Fruit fly (Drosophila melanogaster) whole organism, embryonic: Measurements from ENCODE around the gene Pdcd4.

Experiments used
- Adf1 ChIP-seq: fragments of 200-800 bp; sonication (Bioruptor generic); IDR thresholded peaks from 2 replicates; pipeline ENCODE4 v1.3.6; 2022; ENCODE audit warnings: missing biosample characterization, missing genetic modification characterization
- Atf6 ChIP-seq: fragments of 200-800 bp; sonication (Bioruptor generic); IDR thresholded peaks from 2 replicates; pipeline ENCODE4 v1.3.6; 2022; ENCODE audit warnings: missing biosample characterization, missing genetic modification characterization
- Bgb ChIP-seq: fragments of 200-800 bp; sonication (Bioruptor generic); IDR thresholded peaks from 2 replicates; pipeline ENCODE4 v1.3.6; 2022; ENCODE audit warnings: missing biosample characterization, missing genetic modification characterization; ENCODE audit not compliant: partially characterized antibody
- C15 ChIP-seq: fragments of 200-800 bp; sonication (Bioruptor generic); IDR thresholded peaks from 3 replicates; pipeline ENCODE4 v1.3.6; 2022; ENCODE audit warnings: missing biosample characterization, missing genetic modification characterization
- CG1024 ChIP-seq: fragments of 200-800 bp; sonication (Bioruptor generic); IDR thresholded peaks from 2 replicates; pipeline ENCODE4 v1.3.6; 2022; ENCODE audit warnings: missing biosample characterization, missing genetic modification characterization
- CG10654 ChIP-seq: fragments of 200-800 bp; sonication (Bioruptor generic); optimal IDR thresholded peaks from 2 replicates; lab custom pipeline; 2016; ENCODE audit warnings: missing biosample characterization, missing genetic modification characterization
- CG11247 ChIP-seq: fragments of 200-800 bp; sonication (Bioruptor generic); IDR thresholded peaks from 2 replicates; pipeline ENCODE4 v1.3.6; 2022; ENCODE audit warnings: missing biosample characterization, missing genetic modification characterization
- CG12071 ChIP-seq: fragments of 200-800 bp; sonication (Bioruptor generic); optimal IDR thresholded peaks from 3 replicates; lab custom pipeline; 2018; ENCODE audit warnings: missing biosample characterization, mild to moderate bottlenecking, missing genetic modification characterization
- CG12769 ChIP-seq: fragments of 200-800 bp; sonication (Bioruptor generic); optimal IDR thresholded peaks from 2 replicates; lab custom pipeline; 2019; ENCODE audit warnings: missing biosample characterization, mild to moderate bottlenecking, missing genetic modification characterization, moderate library complexity
- CG13894 ChIP-seq: fragments of 200-800 bp; sonication (Bioruptor generic); optimal IDR thresholded peaks from 3 replicates; lab custom pipeline; 2018; ENCODE audit warnings: missing biosample characterization, mild to moderate bottlenecking, missing genetic modification characterization, moderate library complexity
- CG1603 ChIP-seq: fragments of 200-800 bp; sonication (Bioruptor generic); optimal IDR thresholded peaks from 2 replicates; lab custom pipeline; 2019; ENCODE audit warnings: missing biosample characterization, mild to moderate bottlenecking, missing genetic modification characterization, moderate library complexity
- CG17829 ChIP-seq: fragments of 200-800 bp; optimal IDR thresholded peaks from 2 replicates; lab custom pipeline; 2019; ENCODE audit warnings: missing biosample characterization, mild to moderate bottlenecking, missing genetic modification characterization, moderate library complexity
- CG17912 ChIP-seq: fragments of 200-800 bp; sonication (Bioruptor generic); optimal IDR thresholded peaks from 2 replicates; lab custom pipeline; 2018; ENCODE audit warnings: missing biosample characterization, mild to moderate bottlenecking, missing genetic modification characterization
- CG2202 ChIP-seq: fragments of 200-800 bp; sonication (Bioruptor generic); optimal IDR thresholded peaks from 2 replicates; lab custom pipeline; 2018; ENCODE audit warnings: missing biosample characterization, mild to moderate bottlenecking, missing genetic modification characterization
- CG2678 ChIP-seq: fragments of 200-800 bp; sonication (Bioruptor generic); optimal IDR thresholded peaks from 3 replicates; lab custom pipeline; 2019; ENCODE audit warnings: missing biosample characterization, mild to moderate bottlenecking, missing genetic modification characterization, moderate library complexity
- CG30020 ChIP-seq: fragments of 200-800 bp; optimal IDR thresholded peaks from 2 replicates; lab custom pipeline; 2019; ENCODE audit warnings: missing biosample characterization, mild to moderate bottlenecking, missing genetic modification characterization, moderate library complexity
- CG30403 ChIP-seq: fragments of 200-800 bp; sonication (Bioruptor generic); optimal IDR thresholded peaks from 3 replicates; lab custom pipeline; 2016; ENCODE audit warnings: missing biosample characterization, missing genetic modification characterization
- CG31441 ChIP-seq: fragments of 200-800 bp; sonication (Bioruptor generic); IDR thresholded peaks from 2 replicates; pipeline ENCODE4 v1.3.6; 2022; ENCODE audit warnings: missing biosample characterization, missing genetic modification characterization
- CG34224 ChIP-seq: fragments of 200-800 bp; sonication (Bioruptor generic); IDR thresholded peaks from 3 replicates; pipeline ENCODE4 v1.3.6; 2022; ENCODE audit warnings: missing biosample characterization, missing genetic modification characterization; ENCODE audit not compliant: partially characterized antibody
- CG34376 ChIP-seq: fragments of 200-800 bp; sonication (Bioruptor generic); optimal IDR thresholded peaks from 2 replicates; lab custom pipeline; 2018; ENCODE audit warnings: missing biosample characterization, mild to moderate bottlenecking, missing genetic modification characterization
- CG6654 ChIP-seq: fragments of 200-800 bp; sonication (Bioruptor generic); optimal IDR thresholded peaks from 2 replicates; lab custom pipeline; 2017; ENCODE audit warnings: missing biosample characterization, mild to moderate bottlenecking, missing genetic modification characterization
- CG7745 ChIP-seq: fragments of 200-800 bp; sonication (Bioruptor generic); optimal IDR thresholded peaks from 2 replicates; lab custom pipeline; 2018; ENCODE audit warnings: missing biosample characterization, mild to moderate bottlenecking, missing genetic modification characterization, moderate library complexity
- CG8359 ChIP-seq: fragments of 200-800 bp; sonication (Bioruptor generic); optimal IDR thresholded peaks from 2 replicates; lab custom pipeline; 2017; ENCODE audit warnings: missing biosample characterization, mild to moderate bottlenecking, missing genetic modification characterization, borderline replicate concordance
- CG8765 ChIP-seq: fragments of 200-800 bp; sonication (Bioruptor generic); IDR thresholded peaks from 2 replicates; pipeline ENCODE4 v1.3.6; 2022; ENCODE audit warnings: missing biosample characterization, missing genetic modification characterization
- CHES-1-like ChIP-seq: fragments of 200-800 bp; sonication (Bioruptor generic); optimal IDR thresholded peaks from 2 replicates; lab custom pipeline; 2016; ENCODE audit warnings: missing biosample characterization, missing genetic modification characterization
- Doc3 ChIP-seq: fragments of 200-800 bp; sonication (Bioruptor generic); IDR thresholded peaks from 3 replicates; pipeline ENCODE4 v1.3.6; 2022; ENCODE audit warnings: missing biosample characterization, missing genetic modification characterization; ENCODE audit not compliant: partially characterized antibody
- Dp ChIP-seq: fragments of 200-800 bp; sonication (Bioruptor generic); optimal IDR thresholded peaks from 2 replicates; lab custom pipeline; 2018; ENCODE audit warnings: missing biosample characterization, mild to moderate bottlenecking, missing genetic modification characterization, moderate library complexity
- Fer3 ChIP-seq: fragments of 200-800 bp; sonication (Bioruptor generic); optimal IDR thresholded peaks from 2 replicates; lab custom pipeline; 2018; ENCODE audit warnings: missing biosample characterization, mild to moderate bottlenecking, missing genetic modification characterization, moderate library complexity
- HLHmδ ChIP-seq: fragments of 200-800 bp; sonication (Bioruptor generic); optimal IDR thresholded peaks from 2 replicates; lab custom pipeline; 2018; ENCODE audit warnings: missing biosample characterization, mild to moderate bottlenecking, missing genetic modification characterization, moderate library complexity
- Hr51 ChIP-seq, 2 experiments: fragments of 200-800 bp; sonication (Bioruptor generic); optimal IDR thresholded peaks; 2 replicates in 1 of 2; 3 replicates in 1 of 2; lab custom pipeline; 2016 to 2018; ENCODE audit warnings: missing biosample characterization in 2 of 2, missing genetic modification characterization in 2 of 2, mild to moderate bottlenecking in 1 of 2, moderate library complexity in 1 of 2
- NK7.1 ChIP-seq: fragments of 200-800 bp; sonication (Bioruptor generic); optimal IDR thresholded peaks from 3 replicates; lab custom pipeline; 2016; ENCODE audit warnings: missing biosample characterization, missing genetic modification characterization
- Nf-YA ChIP-seq: fragments of 200-800 bp; sonication (Bioruptor generic); IDR thresholded peaks from 2 replicates; pipeline ENCODE4 v1.3.6; 2022; ENCODE audit warnings: missing biosample characterization, missing genetic modification characterization
- Six4 ChIP-seq: fragments of 200-800 bp; sonication (Bioruptor generic); optimal IDR thresholded peaks from 2 replicates; lab custom pipeline; 2016; ENCODE audit warnings: missing biosample characterization, missing genetic modification characterization
- Sox100B ChIP-seq: fragments of 200-800 bp; sonication (Bioruptor generic); optimal IDR thresholded peaks from 3 replicates; lab custom pipeline; 2018; ENCODE audit warnings: missing biosample characterization, mild to moderate bottlenecking, missing genetic modification characterization
- Sox102F ChIP-seq: fragments of 200-800 bp; sonication (Bioruptor generic); optimal IDR thresholded peaks from 2 replicates; lab custom pipeline; 2018; ENCODE audit warnings: missing biosample characterization, mild to moderate bottlenecking, missing genetic modification characterization, moderate library complexity
- Usf ChIP-seq: fragments of 200-800 bp; sonication (Bioruptor generic); optimal IDR thresholded peaks from 2 replicates; lab custom pipeline; 2017; ENCODE audit warnings: missing genotype, missing biosample characterization, missing genetic modification characterization
- aop ChIP-seq: fragments of 200-800 bp; sonication (Bioruptor generic); IDR thresholded peaks from 2 replicates; pipeline ENCODE4 v1.3.6; 2022; ENCODE audit warnings: missing biosample characterization, missing genetic modification characterization
- corto ChIP-seq: fragments of 200-800 bp; sonication (Bioruptor generic); optimal IDR thresholded peaks from 2 replicates; lab custom pipeline; 2016; ENCODE audit warnings: missing biosample characterization, mild to moderate bottlenecking, missing genetic modification characterization, moderate library complexity
- crc ChIP-seq: fragments of 200-800 bp; sonication (Bioruptor generic); optimal IDR thresholded peaks from 2 replicates; lab custom pipeline; 2016; ENCODE audit warnings: missing biosample characterization, missing genetic modification characterization
- fu2 ChIP-seq: fragments of 200-800 bp; sonication (Bioruptor generic); optimal IDR thresholded peaks from 2 replicates; lab custom pipeline; 2016; ENCODE audit warnings: missing biosample characterization, missing genetic modification characterization
- hb ChIP-seq: fragments of 200-800 bp; sonication (Bioruptor generic); IDR thresholded peaks from 3 replicates; pipeline ENCODE4 v1.3.6; 2022; ENCODE audit warnings: missing biosample characterization, missing genetic modification characterization; ENCODE audit not compliant: partially characterized antibody
- insv ChIP-seq, 2 experiments: fragments of 200-800 bp; sonication (Bioruptor generic); optimal IDR thresholded peaks; 3 replicates each; lab custom pipeline; 2016 to 2018; ENCODE audit warnings: missing biosample characterization in 2 of 2, missing genetic modification characterization in 2 of 2
- lilli ChIP-seq: fragments of 200-800 bp; sonication (Bioruptor generic); optimal IDR thresholded peaks from 3 replicates; lab custom pipeline; 2016; ENCODE audit warnings: missing biosample characterization, missing genetic modification characterization
- lola ChIP-seq, 3 experiments: fragments of >200 bp in 2 of 3; fragments of 200-800 bp in 1 of 3; sonication (Bioruptor generic) in 1 of 3; optimal IDR thresholded peaks; 2 replicates each; lab custom pipeline; 2017 to 2019; ENCODE audit warnings: missing biosample characterization in 3 of 3, missing genetic modification characterization in 3 of 3, mild to moderate bottlenecking in 1 of 3, moderate library complexity in 1 of 3
- oc ChIP-seq: fragments of 200-800 bp; sonication (Bioruptor generic); optimal IDR thresholded peaks from 2 replicates; lab custom pipeline; 2018; ENCODE audit warnings: missing biosample characterization, mild to moderate bottlenecking, missing genetic modification characterization, moderate library complexity
- p53 ChIP-seq: fragments of 200-800 bp; sonication (Bioruptor generic); optimal IDR thresholded peaks from 2 replicates; lab custom pipeline; 2016; ENCODE audit warnings: missing biosample characterization, missing genetic modification characterization
- peb ChIP-seq: fragments of 200-800 bp; sonication (Bioruptor generic); IDR thresholded peaks from 2 replicates; pipeline ENCODE4 v1.3.6; 2022; ENCODE audit warnings: missing biosample characterization, missing genetic modification characterization
- pho ChIP-seq: fragments of 200-800 bp; sonication (Bioruptor generic); optimal IDR thresholded peaks from 2 replicates; lab custom pipeline; 2016; ENCODE audit warnings: missing biosample characterization, missing genetic modification characterization
- trem ChIP-seq: fragments of 200-800 bp; optimal IDR thresholded peaks from 3 replicates; lab custom pipeline; 2019; ENCODE audit warnings: missing biosample characterization, mild to moderate bottlenecking, missing genetic modification characterization, moderate library complexity
- unc-4 ChIP-seq: fragments of 200-800 bp; sonication (Bioruptor generic); IDR thresholded peaks from 2 replicates; pipeline ENCODE4 v1.3.6; 2022; ENCODE audit warnings: missing biosample characterization, missing genetic modification characterization; ENCODE audit not compliant: partially characterized antibody

The Pdcd4 gene

dm6 chrX:13744599-13745052 lies 10.6 kb downstream of the Pdcd4 start, which contains the start of gene Grip91 (continued):
- TF ChIP-seq CG10654 (GFP tag; lab: Kevin White, UChicago) = no peak
- TF ChIP-seq pho = peak; percentile 14
- peak; percentile 65 for TF ChIP-seq CG1603 (tag; lab: Kevin White, UChicago)
- peak; percentile 61 for TF ChIP-seq trem (tag; lab: Kevin White, UChicago)
- TF ChIP-seq Usf = no peak
- no peak for TF ChIP-seq Adf1
- TF ChIP-seq insv (GFP tag; optimal IDR thresholded peaks at IDR 0.05; lab: Kevin White, UChicago) = peak in 1 of 2 experiments; percentile 19
- TF ChIP-seq Dp (GFP tag; lab: Kevin White, UChicago) = peak; percentile 66
- no peak for TF ChIP-seq HLHmδ (GFP tag; lab: Kevin White, UChicago)
- TF ChIP-seq CG34224 (GFP tag; lab: Robert Waterston, UW) = peak; percentile 42; the same call in 1 of the 3 replicates
- TF ChIP-seq unc-4 (GFP tag; lab: Robert Waterston, UW) = no peak; the same call in 1 of the 2 replicates
- no peak for TF ChIP-seq CG2678
- no peak for TF ChIP-seq CG7745 (tag; lab: Kevin White, UChicago)
- TF ChIP-seq CG12769 (tag; lab: Kevin White, UChicago) = peak; percentile 10
- TF ChIP-seq Sox100B = no peak
- TF ChIP-seq CG2202 (tag; lab: Kevin White, UChicago) = no peak
- TF ChIP-seq hb (GFP tag; lab: Robert Waterston, UW) = no peak
- no peak for TF ChIP-seq CG11247
- no peak for TF ChIP-seq peb
- no peak for TF ChIP-seq CG17912 (GFP tag; lab: Kevin White, UChicago)
- TF ChIP-seq lilli = no peak
- no peak for TF ChIP-seq NK7.1 (GFP tag; lab: Kevin White, UChicago)
- TF ChIP-seq corto = no peak
- TF ChIP-seq CHES-1-like (GFP tag; lab: Kevin White, UChicago) = peak; percentile 11
- TF ChIP-seq CG12071 (GFP tag; lab: Kevin White, UChicago) = no peak
- no peak for TF ChIP-seq CG1024 (GFP tag; lab: Robert Waterston, UW)
- TF ChIP-seq CG8359 = no peak
- no peak for TF ChIP-seq CG8765
- TF ChIP-seq CG13894 (tag; lab: Kevin White, UChicago) = peak; percentile 1
- TF ChIP-seq Bgb (GFP tag; lab: Robert Waterston, UW) = no peak
- no peak for TF ChIP-seq Fer3
- no peak for TF ChIP-seq Six4 (GFP tag; lab: Kevin White, UChicago)
- no peak for TF ChIP-seq lola (GFP tag; optimal IDR thresholded peaks at IDR 0.05; lab: Kevin White, UChicago)
- TF ChIP-seq CG6654 (GFP tag; lab: Kevin White, UChicago) = no peak
- peak; percentile 33 for TF ChIP-seq CG17829 (tag; lab: Kevin White, UChicago)
- peak; percentile 33 for TF ChIP-seq CG30020
- no peak for TF ChIP-seq Nf-YA
- peak; percentile 4 for TF ChIP-seq CG30403 (GFP tag; lab: Kevin White, UChicago)
- TF ChIP-seq Hr51 (GFP tag; optimal IDR thresholded peaks at IDR 0.05; lab: Kevin White, UChicago) = no peak
- TF ChIP-seq Doc3 (GFP tag; lab: Robert Waterston, UW) = no peak
- no peak for TF ChIP-seq CG31441
- TF ChIP-seq CG34376 (GFP tag; lab: Kevin White, UChicago) = peak; percentile 4
- TF ChIP-seq Atf6 (GFP tag; lab: Robert Waterston, UW) = no peak
- TF ChIP-seq fu2 (GFP tag; lab: Kevin White, UChicago) = no peak
- no peak for TF ChIP-seq C15 (GFP tag; lab: Robert Waterston, UW)
- TF ChIP-seq Sox102F (GFP tag; lab: Kevin White, UChicago) = no peak
- TF ChIP-seq crc = no peak
- TF ChIP-seq oc (tag; lab: Kevin White, UChicago) = no peak
- no peak for TF ChIP-seq p53 (GFP tag; lab: Kevin White, UChicago)
- TF ChIP-seq aop = no peak
